Worm (Caenorhabditis elegans) whole organism, late embryonic: ENCODE measurements around the gene T06D8.10.

ENCODE experiments used
- C38D4.7 ChIP-seq: fragments of 200-800 bp; sonication (Bioruptor generic); optimal IDR thresholded peaks from 2 replicates; lab custom pipeline; 2018; ENCODE audit warnings: mild to moderate bottlenecking, missing genetic modification characterization, moderate library complexity, missing compliant biosample characterization
- T23F11.4 ChIP-seq: fragments of 200-800 bp; sonication (Bioruptor generic); optimal IDR thresholded peaks from 2 replicates; lab custom pipeline; 2018; ENCODE audit warnings: mild to moderate bottlenecking, missing genetic modification characterization, missing compliant biosample characterization
- ama-1 ChIP-seq: fragments of 150-350 bp; optimal IDR thresholded peaks from 2 replicates; lab custom pipeline; 2014
- ceh-18 ChIP-seq: sonication (generic microtip); optimal IDR thresholded peaks from 2 replicates; lab custom pipeline; 2016; ENCODE audit warnings: missing genetic modification characterization, missing compliant biosample characterization
- ceh-34 ChIP-seq: sonication (generic microtip); optimal IDR thresholded peaks from 2 replicates; lab custom pipeline; 2016; ENCODE audit warnings: mild to moderate bottlenecking, missing genetic modification characterization, missing compliant biosample characterization
- che-1 ChIP-seq: sonication (generic microtip); optimal IDR thresholded peaks from 2 replicates; lab custom pipeline; 2016; ENCODE audit warnings: mild to moderate bottlenecking, missing genetic modification characterization, missing compliant biosample characterization
- fkh-10 ChIP-seq: fragments of 150-350 bp; optimal IDR thresholded peaks from 2 replicates; lab custom pipeline; 2014; ENCODE audit warnings: missing biosample characterization, missing genetic modification reagents, missing genetic modification characterization
- fkh-6 ChIP-seq: sonication (generic microtip); optimal IDR thresholded peaks from 2 replicates; lab custom pipeline; 2016; ENCODE audit warnings: missing genetic modification characterization, missing compliant biosample characterization
- hlh-13 ChIP-seq: fragments of 200-800 bp; sonication (Bioruptor generic); optimal IDR thresholded peaks from 2 replicates; lab custom pipeline; 2018; ENCODE audit warnings: mild to moderate bottlenecking, missing genetic modification characterization, missing compliant biosample characterization
- hlh-6 ChIP-seq: sonication (generic microtip); optimal IDR thresholded peaks from 2 replicates; lab custom pipeline; 2016; ENCODE audit warnings: missing genotype, missing genetic modification characterization, missing compliant biosample characterization
- sox-4 ChIP-seq: sonication (generic microtip); optimal IDR thresholded peaks from 2 replicates; lab custom pipeline; 2017; ENCODE audit warnings: mild to moderate bottlenecking, missing genetic modification characterization, inconsistent platforms, missing compliant biosample characterization
- ttx-3 ChIP-seq: sonication (generic microtip); optimal IDR thresholded peaks from 2 replicates; lab custom pipeline; 2016; ENCODE audit warnings: missing genetic modification reagents, missing genetic modification characterization, missing compliant biosample characterization
- unc-86 ChIP-seq: sonication (generic microtip); optimal IDR thresholded peaks from 2 replicates; lab custom pipeline; 2016; ENCODE audit warnings: missing genetic modification characterization, missing compliant biosample characterization

DNA sequence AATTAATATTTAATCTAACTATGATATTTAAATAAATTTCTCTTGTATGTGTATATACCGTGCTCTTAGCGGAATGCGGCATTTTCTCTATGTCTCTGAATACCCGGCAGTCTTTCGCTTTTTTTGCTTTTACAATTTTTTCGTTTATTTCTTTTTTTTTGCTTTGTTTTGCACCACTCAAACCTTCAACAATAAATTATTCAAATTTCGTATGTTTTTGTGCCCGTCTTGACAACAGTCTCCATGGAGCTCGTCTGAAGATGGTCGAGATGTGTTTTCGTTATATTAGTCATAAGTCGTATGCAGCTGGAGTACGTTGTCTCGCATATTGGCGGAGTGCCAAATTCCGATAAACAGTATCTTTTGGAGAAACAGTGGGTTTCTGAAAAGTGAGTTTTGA is 20.9 kb downstream of the T06D8.10 start, which contains the start of gene T06D8.2:
- TF ChIP-seq fkh-6 (tag; lab: Kevin White, UChicago), result no peak
- TF ChIP-seq hlh-6 (tag; lab: Kevin White, UChicago), result no peak
- no peak for TF ChIP-seq fkh-10 (GFP tag; lab: Kevin White, UChicago)
- no peak for TF ChIP-seq ama-1
- TF ChIP-seq T23F11.4, result no peak
- no peak for TF ChIP-seq ceh-18 (tag; lab: Kevin White, UChicago)
- no peak for TF ChIP-seq sox-4 (tag; lab: Kevin White, UChicago)
- TF ChIP-seq che-1, result no peak
- TF ChIP-seq hlh-13, result no peak
- TF ChIP-seq C38D4.7 (GFP tag; lab: Kevin White, UChicago), result no peak
- no peak for TF ChIP-seq unc-86 (tag; lab: Kevin White, UChicago)
- TF ChIP-seq ttx-3 (tag; lab: Kevin White, UChicago), result no peak
- no peak for TF ChIP-seq ceh-34 (tag; lab: Kevin White, UChicago)
